Worm (Caenorhabditis elegans) whole organism, young adult: ENCODE data around the gene B0034.4.
"Not testable (repeated sequence)": the region's sequence is repeated elsewhere in the genome, so short reads cannot be mapped to it uniquely, and the experiment has no call there.

Experiments
- B0035.1 ChIP-seq: sonication (generic microtip); optimal IDR thresholded peaks from 2 replicates; lab custom pipeline; 2016; ENCODE audit warnings: missing genetic modification characterization, mild to moderate bottlenecking, missing compliant biosample characterization, missing genotype, missing genetic modification reagents
- B0261.1 ChIP-seq: sonication (generic microtip); optimal IDR thresholded peaks from 2 replicates; lab custom pipeline; 2016; ENCODE audit warnings: mild to moderate bottlenecking, missing genetic modification characterization, moderate library complexity, missing compliant biosample characterization
- F55B11.4 ChIP-seq: sonication (generic microtip); optimal IDR thresholded peaks from 2 replicates; lab custom pipeline; 2016; ENCODE audit warnings: missing compliant biosample characterization, missing genetic modification characterization, borderline replicate concordance; ENCODE audit not compliant: insufficient read depth
- F57C9.4 ChIP-seq: sonication (generic microtip); optimal IDR thresholded peaks from 2 replicates; lab custom pipeline; 2017; ENCODE audit warnings: mild to moderate bottlenecking, missing genetic modification characterization, missing compliant biosample characterization
- T07F8.4 ChIP-seq: sonication (generic microtip); optimal IDR thresholded peaks from 2 replicates; lab custom pipeline; 2016; ENCODE audit warnings: mild to moderate bottlenecking, missing genetic modification characterization, moderate library complexity, missing compliant biosample characterization
- T26A5.8 ChIP-seq: sonication (generic microtip); optimal IDR thresholded peaks from 2 replicates; lab custom pipeline; 2016; ENCODE audit warnings: missing genetic modification characterization, missing compliant biosample characterization
- Y53G8AR.9 ChIP-seq: fragments of 200-800 bp; sonication (Bioruptor generic); conservative IDR thresholded peaks from 2 replicates; pipeline ENCODE4 v1.3.6; 2022; ENCODE audit warnings: missing genetic modification reagents, missing genetic modification characterization, missing compliant biosample characterization
- Y56A3A.18 ChIP-seq: fragments of 200-800 bp; sonication (Bioruptor generic); IDR thresholded peaks from 2 replicates; pipeline ENCODE4 v1.3.6; 2022; ENCODE audit warnings: missing genetic modification reagents, missing genetic modification characterization, missing compliant biosample characterization
- Y95B8A.8 ChIP-seq: fragments of 200-800 bp; sonication (Bioruptor generic); IDR thresholded peaks from 2 replicates; pipeline ENCODE4 v1.3.6; 2022; ENCODE audit warnings: missing genetic modification reagents, missing genetic modification characterization, missing compliant biosample characterization
- ZK185.1 ChIP-seq: sonication (generic microtip); optimal IDR thresholded peaks from 2 replicates; lab custom pipeline; 2016; ENCODE audit warnings: mild to moderate bottlenecking, missing genetic modification characterization, missing compliant biosample characterization; ENCODE audit not compliant: poor library complexity, severe bottlenecking
- aptf-2 ChIP-seq: fragments of 200-800 bp; sonication (Bioruptor generic); conservative IDR thresholded peaks from 2 replicates; pipeline ENCODE4 v1.3.6; 2022; ENCODE audit warnings: missing genetic modification reagents, missing genetic modification characterization, missing compliant biosample characterization
- atf-7 ChIP-seq: sonication (generic microtip); optimal IDR thresholded peaks from 2 replicates; lab custom pipeline; 2017; ENCODE audit warnings: mild to moderate bottlenecking, missing genetic modification characterization, missing compliant biosample characterization
- attf-3 ChIP-seq: fragments of 200-800 bp; sonication (Bioruptor generic); conservative IDR thresholded peaks from 2 replicates; pipeline ENCODE4 v1.3.6; 2022; ENCODE audit warnings: missing genetic modification reagents, missing genetic modification characterization, missing compliant biosample characterization
- cebp-1 ChIP-seq, 2 experiments: fragments of 200-800 bp in 1 of 2; sonication (Bioruptor generic) in 1 of 2; sonication (generic microtip) in 1 of 2; IDR thresholded peaks in 1 of 2; optimal IDR thresholded peaks in 1 of 2; 2 replicates each; pipeline versions ENCODE4 v1.3.6 to Lab custom; 2017 to 2022; ENCODE audit warnings: missing compliant biosample characterization in 2 of 2, missing genetic modification characterization in 2 of 2, mild to moderate bottlenecking in 1 of 2, missing genetic modification reagents in 1 of 2, moderate library complexity in 1 of 2
- ceh-79 ChIP-seq: sonication (generic microtip); optimal IDR thresholded peaks from 2 replicates; lab custom pipeline; 2017; ENCODE audit warnings: mild to moderate bottlenecking, missing genetic modification characterization, missing compliant biosample characterization
- chd-7 ChIP-seq: sonication (generic microtip); optimal IDR thresholded peaks from 2 replicates; lab custom pipeline; 2016; ENCODE audit warnings: mild to moderate bottlenecking, missing genetic modification characterization, moderate library complexity, missing compliant biosample characterization
- dox-1 ChIP-seq: fragments of 200-800 bp; sonication (Bioruptor generic); IDR thresholded peaks from 2 replicates; pipeline ENCODE4 v1.3.6; 2022; ENCODE audit warnings: missing genetic modification reagents, missing genetic modification characterization, missing compliant biosample characterization
- dpff-1 ChIP-seq: sonication (generic microtip); optimal IDR thresholded peaks from 2 replicates; lab custom pipeline; 2017; ENCODE audit warnings: mild to moderate bottlenecking, missing genetic modification characterization, missing compliant biosample characterization
- dpl-1 ChIP-seq: fragments of 150-350 bp; optimal IDR thresholded peaks from 2 replicates; lab custom pipeline; 2014; ENCODE audit warnings: missing biosample characterization, missing genetic modification reagents, missing genetic modification characterization
- egl-44 ChIP-seq: fragments of 200-800 bp; sonication (Bioruptor generic); IDR thresholded peaks from 2 replicates; pipeline ENCODE4 v1.3.6; 2022; ENCODE audit warnings: missing genetic modification reagents, missing genetic modification characterization, missing compliant biosample characterization
- egrh-3 ChIP-seq: fragments of 200-800 bp; sonication (Bioruptor generic); IDR thresholded peaks from 2 replicates; pipeline ENCODE4 v1.3.6; 2022; ENCODE audit warnings: missing genetic modification reagents, missing genetic modification characterization, missing compliant biosample characterization
- ekl-4 ChIP-seq: fragments of 200-800 bp; sonication (Bioruptor generic); IDR thresholded peaks from 2 replicates; pipeline ENCODE4 v1.3.6; 2022; ENCODE audit warnings: missing genetic modification reagents, missing genetic modification characterization, missing compliant biosample characterization
- hmg-1.2 ChIP-seq: fragments of 200-800 bp; sonication (Bioruptor generic); IDR thresholded peaks from 2 replicates; pipeline ENCODE4 v1.3.6; 2022; ENCODE audit warnings: missing genetic modification reagents, missing genetic modification characterization, missing compliant biosample characterization
- lin-35 ChIP-seq, 3 experiments: fragments of 150-350 bp in 2 of 3; sonication (generic microtip) in 1 of 3; optimal IDR thresholded peaks; 2 replicates each; lab custom pipeline; 2014 to 2018; ENCODE audit warnings: missing biosample characterization in 3 of 3, missing genetic modification characterization in 3 of 3, missing genetic modification reagents in 3 of 3
- lin-54 ChIP-seq: fragments of 200-800 bp; sonication (Bioruptor generic); optimal IDR thresholded peaks from 2 replicates; lab custom pipeline; 2018; ENCODE audit warnings: mild to moderate bottlenecking, missing genetic modification characterization, missing compliant biosample characterization
- madf-6 ChIP-seq: fragments of 200-800 bp; sonication (Bioruptor generic); IDR thresholded peaks from 2 replicates; pipeline ENCODE4 v1.3.6; 2022; ENCODE audit warnings: missing genetic modification reagents, missing genetic modification characterization, missing compliant biosample characterization
- mel-28 ChIP-seq: sonication (generic microtip); optimal IDR thresholded peaks from 2 replicates; lab custom pipeline; 2016; ENCODE audit warnings: borderline replicate concordance, mild to moderate bottlenecking, missing genetic modification characterization, missing compliant biosample characterization
- nfya-2 ChIP-seq: fragments of 200-800 bp; sonication (Bioruptor generic); IDR thresholded peaks from 2 replicates; pipeline ENCODE4 v1.3.6; 2022; ENCODE audit warnings: missing genetic modification reagents, missing genetic modification characterization, missing compliant biosample characterization
- nfyb-1 ChIP-seq: fragments of 200-800 bp; sonication (Bioruptor generic); IDR thresholded peaks from 2 replicates; pipeline ENCODE4 v1.3.6; 2022; ENCODE audit warnings: missing genetic modification reagents, missing genetic modification characterization, missing compliant biosample characterization
- nhr-27 ChIP-seq: fragments of 200-800 bp; sonication (Bioruptor generic); optimal IDR thresholded peaks from 2 replicates; lab custom pipeline; 2018; ENCODE audit warnings: mild to moderate bottlenecking, missing genetic modification characterization, moderate library complexity, missing compliant biosample characterization
- nhr-90 ChIP-seq: sonication (generic microtip); optimal IDR thresholded peaks from 2 replicates; lab custom pipeline; 2016; ENCODE audit warnings: missing genotype, mild to moderate bottlenecking, missing genetic modification characterization, missing compliant biosample characterization
- snpc-1.1 ChIP-seq: sonication (generic microtip); optimal IDR thresholded peaks from 2 replicates; lab custom pipeline; 2017; ENCODE audit warnings: missing genetic modification characterization, mild to moderate bottlenecking, missing compliant biosample characterization, antibody characterized with exemption, moderate library complexity, missing genotype, missing genetic modification reagents; ENCODE audit not compliant: insufficient read depth
- unc-130 ChIP-seq: sonication (generic microtip); optimal IDR thresholded peaks from 2 replicates; lab custom pipeline; 2016; ENCODE audit warnings: missing genetic modification reagents, missing genetic modification characterization, missing compliant biosample characterization
- unc-62 ChIP-seq: fragments of 150-350 bp; optimal IDR thresholded peaks from 2 replicates; lab custom pipeline; 2014; ENCODE audit warnings: missing biosample characterization, missing genetic modification reagents, missing genetic modification characterization
- ztf-28 ChIP-seq: fragments of 200-800 bp; sonication (Bioruptor generic); IDR thresholded peaks from 2 replicates; pipeline ENCODE4 v1.3.6; 2022; ENCODE audit warnings: missing genetic modification reagents, missing genetic modification characterization, missing compliant biosample characterization
- ztf-6 ChIP-seq: fragments of 200-800 bp; sonication (Bioruptor generic); IDR thresholded peaks from 2 replicates; pipeline ENCODE4 v1.3.6; 2022; ENCODE audit warnings: missing genetic modification reagents, missing genetic modification characterization, missing compliant biosample characterization

Gene B0034.4

ce11 chrII:5969303-5969702, at the start of gene B0034.4:
B0034.4 (minus strand) TSS chrII:5969531.
- TF ChIP-seq ceh-79 (tag; lab: Kevin White, UChicago) = no peak
- no peak for TF ChIP-seq nhr-90 (tag; lab: Kevin White, UChicago)
- TF ChIP-seq aptf-2 = no peak
- TF ChIP-seq nfyb-1 (GFP tag; lab: Robert Waterston, UW) = no peak
- no peak for TF ChIP-seq snpc-1.1 (tag; lab: Kevin White, UChicago)
- TF ChIP-seq nhr-27 (tag; lab: Kevin White, UChicago) = no peak
- no peak for TF ChIP-seq dpff-1
- no peak for TF ChIP-seq ZK185.1
- no peak for TF ChIP-seq ekl-4 (GFP tag; lab: Robert Waterston, UW)
- no peak for TF ChIP-seq dox-1
- TF ChIP-seq mel-28 = no peak
- TF ChIP-seq lin-54 (GFP tag; lab: Kevin White, UChicago) = no peak
- no peak for TF ChIP-seq madf-6 (GFP tag; lab: Robert Waterston, UW)
- TF ChIP-seq Y56A3A.18 = no peak
- no peak for TF ChIP-seq Y95B8A.8 (GFP tag; lab: Robert Waterston, UW)
- no peak for TF ChIP-seq unc-62 (GFP tag; lab: Kevin White, UChicago)
- TF ChIP-seq unc-130 (GFP tag; lab: Kevin White, UChicago) = no peak
- no peak for TF ChIP-seq F57C9.4 (tag; lab: Kevin White, UChicago)
- no peak for TF ChIP-seq dpl-1 (GFP tag; lab: Kevin White, UChicago)

DNA sequence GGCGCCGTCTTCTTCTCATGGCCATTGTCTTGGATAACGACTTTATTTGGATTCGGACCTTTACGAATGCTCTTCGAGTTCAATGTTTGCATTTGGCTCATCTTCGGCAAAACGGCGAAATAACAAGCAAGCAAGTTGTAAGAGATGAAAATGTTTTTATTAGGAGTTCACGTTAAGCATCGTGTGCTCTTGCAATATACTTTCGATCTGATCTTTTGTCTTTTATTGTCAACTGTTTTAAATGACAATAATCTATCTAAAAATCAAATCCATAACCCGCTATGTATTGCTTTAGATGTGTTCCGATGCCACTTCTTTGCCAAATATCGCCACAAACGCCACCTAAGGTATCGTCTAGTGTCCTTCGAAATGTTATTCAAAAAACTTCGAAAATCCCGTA, 47.1 kb upstream of the B0034.4 start, which contains the start of gene ZK84.5:
ZK84.5 (minus strand) TSS at position 101 of the 400 bp plus-strand sequence.
- TF ChIP-seq madf-6 (GFP tag; lab: Robert Waterston, UW) = no peak
- TF ChIP-seq nfya-2 (GFP tag; lab: Robert Waterston, UW) = no peak
- no peak for TF ChIP-seq T26A5.8
- TF ChIP-seq Y95B8A.8 (GFP tag; lab: Robert Waterston, UW) = no peak
- TF ChIP-seq T07F8.4 (tag; lab: Kevin White, UChicago) = no peak
- TF ChIP-seq F55B11.4 (tag; lab: Kevin White, UChicago) = no peak
- no peak for TF ChIP-seq atf-7
- no peak for TF ChIP-seq cebp-1 (GFP tag; IDR thresholded peaks at IDR 0.05; lab: Robert Waterston, UW)
- TF ChIP-seq cebp-1 (tag; optimal IDR thresholded peaks at IDR 0.05; lab: Kevin White, UChicago) = no peak
- no peak for TF ChIP-seq egl-44
- no peak for TF ChIP-seq B0035.1 (tag; lab: Kevin White, UChicago)
- no peak for TF ChIP-seq B0261.1
- no peak for TF ChIP-seq egrh-3
- TF ChIP-seq unc-62 (GFP tag; lab: Kevin White, UChicago) = no peak
- no peak for TF ChIP-seq hmg-1.2 (GFP tag; lab: Robert Waterston, UW)
- no peak for TF ChIP-seq chd-7 (tag; lab: Kevin White, UChicago)
- no peak for TF ChIP-seq Y56A3A.18
- no peak for TF ChIP-seq lin-35 (GFP tag; optimal IDR thresholded peaks at IDR 0.05; lab: Kevin White, UChicago)
- TF ChIP-seq ztf-6 = no peak
- no peak for TF ChIP-seq ZK185.1
- no peak for TF ChIP-seq ztf-28

- TF ChIP-seq ztf-6; Y53G8AR.9 (GFP tag; lab: Robert Waterston, UW); attf-3 (GFP tag; lab: Robert Waterston, UW): not testable (repeated sequence)
Observed at ce11 chrII:6014057-6014456, 44.7 kb upstream of the B0034.4 start, which contains the start of gene ZK84.2. ZK84.2 (plus strand) TSS chrII:6014357.
